Worm (Caenorhabditis elegans) whole organism, midembryonic: ENCODE measurements around the gene col-102.

Experiments used
- T22C8.4 ChIP-seq: fragments of 200-800 bp; sonication (Bioruptor generic); IDR thresholded peaks from 2 replicates; pipeline ENCODE4 v1.3.6; 2022; ENCODE audit warnings: missing genetic modification characterization, missing compliant biosample characterization
- flt-1 ChIP-seq: fragments of 200-800 bp; sonication (Bioruptor generic); IDR thresholded peaks from 2 replicates; pipeline ENCODE4 v1.3.6; 2022; ENCODE audit warnings: missing genetic modification characterization, missing compliant biosample characterization
- klf-2 ChIP-seq: fragments of 200-800 bp; sonication (Bioruptor generic); conservative IDR thresholded peaks from 2 replicates; pipeline ENCODE4 v1.3.6; 2022; ENCODE audit warnings: missing genetic modification reagents, missing genetic modification characterization, missing compliant biosample characterization

ce11 chrIV:564000-564399 lies 40.2 kb upstream of the col-102 start:
- TF ChIP-seq T22C8.4 (GFP tag; lab: Robert Waterston, UW) (no peak), klf-2 (no peak), flt-1 (no peak)
